Worm (Caenorhabditis elegans): ENCODE data around the gene chw-1.

DNA sequence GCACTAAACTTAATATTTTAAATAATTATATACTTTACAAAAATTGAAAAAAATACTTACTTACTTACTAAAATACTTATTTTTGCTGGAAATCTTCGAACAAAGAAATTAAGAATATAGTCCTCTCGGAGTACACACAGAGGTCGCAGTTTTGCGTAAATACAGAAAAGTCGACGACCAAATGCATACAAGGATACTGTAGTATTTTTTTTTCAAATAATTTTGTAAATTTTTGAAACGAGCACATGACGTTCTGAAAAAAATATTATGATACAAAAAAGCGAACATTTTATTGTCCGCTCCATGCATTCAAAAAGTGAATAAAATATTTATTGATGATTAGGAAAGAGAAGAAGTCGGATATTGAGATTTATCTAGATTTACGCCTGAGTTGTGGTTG, 35.8 kb upstream of the chw-1 start, which contains the start of gene apc-10:
- TF ChIP-seq nhr-11 (tag; optimal IDR thresholded peaks at IDR 0.05) (no peak), lin-39 (tag; optimal IDR thresholded peaks at IDR 0.05) (no peak), elt-3 (tag; optimal IDR thresholded peaks at IDR 0.05) (no peak), nhr-23 (tag; optimal IDR thresholded peaks at IDR 0.05) (no peak), nhr-10 (tag; optimal IDR thresholded peaks at IDR 0.05) (no peak), ztf-11 (tag; optimal IDR thresholded peaks at IDR 0.05) (no peak), unc-39 (tag; optimal IDR thresholded peaks at IDR 0.05) (no peak), snpc-4 (tag; optimal IDR thresholded peaks at IDR 0.05) (no peak), skn-1 (tag; optimal IDR thresholded peaks at IDR 0.05) (no peak), fos-1 (tag; optimal IDR thresholded peaks at IDR 0.05) (no peak), egl-27 (tag; optimal IDR thresholded peaks at IDR 0.05) (no peak)

Data from whole organism, L2 larva.